Fruit fly (Drosophila melanogaster) whole organism, pupa: ENCODE measurements around the gene CG6749.

Source experiments
- CG10348 ChIP-seq: fragments of 200-800 bp; sonication (Bioruptor generic); IDR thresholded peaks from 2 replicates; pipeline ENCODE4 v1.3.6; 2022; ENCODE audit warnings: missing biosample characterization, missing genetic modification characterization
- CG12605 ChIP-seq: fragments of 200-800 bp; sonication (Bioruptor generic); IDR thresholded peaks from 2 replicates; pipeline ENCODE4 v1.3.6; 2022; ENCODE audit warnings: missing biosample characterization, missing genetic modification characterization
- CG13204 ChIP-seq: fragments of 200-800 bp; sonication (Bioruptor generic); optimal IDR thresholded peaks from 2 replicates; lab custom pipeline; 2018; ENCODE audit warnings: missing biosample characterization, mild to moderate bottlenecking, missing genetic modification characterization, moderate library complexity
- CG14655 ChIP-seq: fragments of 200-800 bp; sonication (Bioruptor generic); optimal IDR thresholded peaks from 3 replicates; lab custom pipeline; 2017; ENCODE audit warnings: mild to moderate bottlenecking, missing biosample characterization, missing genetic modification reagents, missing genetic modification characterization
- CG15710 ChIP-seq: fragments of 200-800 bp; sonication (Bioruptor generic); optimal IDR thresholded peaks from 2 replicates; lab custom pipeline; 2018; ENCODE audit warnings: missing biosample characterization, mild to moderate bottlenecking, missing genetic modification characterization, moderate library complexity
- CG17806 ChIP-seq: fragments of 200-800 bp; sonication (Bioruptor generic); optimal IDR thresholded peaks from 2 replicates; lab custom pipeline; 2018; ENCODE audit warnings: missing biosample characterization, mild to moderate bottlenecking, missing genetic modification characterization, moderate library complexity
- CG32121 ChIP-seq: fragments of 200-800 bp; sonication (Bioruptor generic); IDR thresholded peaks from 2 replicates; pipeline ENCODE4 v1.3.6; 2022; ENCODE audit warnings: missing biosample characterization, missing genetic modification characterization
- CG34367 ChIP-seq: fragments of 200-800 bp; sonication (Bioruptor generic); optimal IDR thresholded peaks from 2 replicates; lab custom pipeline; 2018; ENCODE audit warnings: missing biosample characterization, mild to moderate bottlenecking, missing genetic modification characterization
- CG4496 ChIP-seq: fragments of 200-800 bp; sonication (Bioruptor generic); IDR thresholded peaks from 3 replicates; pipeline ENCODE4 v1.3.6; 2022; ENCODE audit warnings: missing biosample characterization, missing genetic modification characterization
- CG8159 ChIP-seq: fragments of 200-800 bp; sonication (Bioruptor generic); optimal IDR thresholded peaks from 3 replicates; lab custom pipeline; 2018; ENCODE audit warnings: missing biosample characterization, mild to moderate bottlenecking, missing genetic modification characterization, moderate library complexity
- CG8301 ChIP-seq: fragments of 200-800 bp; sonication (Bioruptor generic); optimal IDR thresholded peaks from 2 replicates; lab custom pipeline; 2018; ENCODE audit warnings: missing biosample characterization, mild to moderate bottlenecking, missing genetic modification characterization
- CG9948 ChIP-seq: fragments of 200-800 bp; sonication (Bioruptor generic); optimal IDR thresholded peaks from 2 replicates; lab custom pipeline; 2018; ENCODE audit warnings: missing biosample characterization, mild to moderate bottlenecking, missing genetic modification characterization, moderate library complexity
- D1 ChIP-seq: fragments of 200-800 bp; sonication (Bioruptor generic); optimal IDR thresholded peaks from 2 replicates; lab custom pipeline; 2018; ENCODE audit warnings: missing biosample characterization, mild to moderate bottlenecking, missing genetic modification characterization, moderate library complexity
- EcR ChIP-seq: fragments of 200-800 bp; sonication (Bioruptor generic); optimal IDR thresholded peaks from 3 replicates; lab custom pipeline; 2019; ENCODE audit warnings: missing biosample characterization, missing genetic modification characterization, mild to moderate bottlenecking, moderate library complexity, missing genetic modification reagents
- Ets98B ChIP-seq: fragments of 200-800 bp; sonication (Bioruptor generic); IDR thresholded peaks from 2 replicates; pipeline ENCODE4 v1.3.6; 2022; ENCODE audit warnings: missing biosample characterization, missing genetic modification characterization
- Pif1A ChIP-seq: fragments of 200-800 bp; sonication (Bioruptor generic); optimal IDR thresholded peaks from 3 replicates; lab custom pipeline; 2016; ENCODE audit warnings: missing biosample characterization, missing genetic modification characterization
- Pif1B ChIP-seq: fragments of 200-800 bp; sonication (Bioruptor generic); optimal IDR thresholded peaks from 3 replicates; lab custom pipeline; 2016; ENCODE audit warnings: missing biosample characterization, missing genetic modification characterization
- Snoo ChIP-seq: fragments of 200-800 bp; sonication (Bioruptor generic); optimal IDR thresholded peaks from 3 replicates; lab custom pipeline; 2017; ENCODE audit warnings: missing biosample characterization, mild to moderate bottlenecking, missing genetic modification characterization, inconsistent platforms
- fd96Ca ChIP-seq: fragments of 200-800 bp; sonication (Bioruptor generic); IDR thresholded peaks from 3 replicates; pipeline ENCODE4 v1.3.6; 2022; ENCODE audit warnings: missing biosample characterization, missing genetic modification characterization
- gl ChIP-seq: fragments of 200-800 bp; sonication (Bioruptor generic); optimal IDR thresholded peaks from 2 replicates; lab custom pipeline; 2018; ENCODE audit warnings: missing biosample characterization, mild to moderate bottlenecking, missing genetic modification characterization
- rn ChIP-seq: fragments of 200-800 bp; sonication (Bioruptor generic); IDR thresholded peaks from 2 replicates; pipeline ENCODE4 v1.3.6; 2022; ENCODE audit warnings: missing biosample characterization, missing genetic modification characterization

Gene CG6749

DNA sequence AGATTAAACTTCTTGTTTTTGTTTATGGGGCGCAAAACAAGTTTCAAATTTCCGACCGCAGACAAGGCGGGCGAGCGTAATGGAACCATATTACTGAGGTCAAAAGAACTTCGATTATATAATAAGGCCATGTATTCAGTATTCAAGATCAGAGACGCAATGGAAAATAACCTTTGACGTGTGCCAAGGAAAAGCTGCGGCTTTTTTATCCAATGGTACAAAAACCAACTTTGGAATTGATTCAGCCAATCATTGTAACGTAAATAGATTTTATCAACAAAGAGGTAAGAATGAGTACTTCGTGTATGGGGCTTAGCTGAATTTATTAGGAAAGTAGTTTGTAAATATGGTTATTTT is 36.1 kb downstream of the CG6749 start:
- TF ChIP-seq CG13204 (GFP tag; lab: Kevin White, UChicago) (no peak), CG17806 (tag; lab: Kevin White, UChicago) (no peak), fd96Ca (GFP tag; lab: Robert Waterston, UW) (no peak), Snoo (tag; lab: Kevin White, UChicago) (no peak), CG12605 (GFP tag; lab: Robert Waterston, UW) (no peak), Ets98B (no peak), Pif1A (GFP tag; lab: Kevin White, UChicago) (no peak), CG14655 (no peak), D1 (tag; lab: Kevin White, UChicago) (no peak), CG34367 (tag; lab: Kevin White, UChicago) (no peak), CG8301 (tag; lab: Kevin White, UChicago) (no peak), CG15710 (tag; lab: Kevin White, UChicago) (no peak), Pif1B (GFP tag; lab: Kevin White, UChicago) (no peak), EcR (GFP tag; lab: Kevin White, UChicago) (no peak), CG9948 (no peak)

DNA sequence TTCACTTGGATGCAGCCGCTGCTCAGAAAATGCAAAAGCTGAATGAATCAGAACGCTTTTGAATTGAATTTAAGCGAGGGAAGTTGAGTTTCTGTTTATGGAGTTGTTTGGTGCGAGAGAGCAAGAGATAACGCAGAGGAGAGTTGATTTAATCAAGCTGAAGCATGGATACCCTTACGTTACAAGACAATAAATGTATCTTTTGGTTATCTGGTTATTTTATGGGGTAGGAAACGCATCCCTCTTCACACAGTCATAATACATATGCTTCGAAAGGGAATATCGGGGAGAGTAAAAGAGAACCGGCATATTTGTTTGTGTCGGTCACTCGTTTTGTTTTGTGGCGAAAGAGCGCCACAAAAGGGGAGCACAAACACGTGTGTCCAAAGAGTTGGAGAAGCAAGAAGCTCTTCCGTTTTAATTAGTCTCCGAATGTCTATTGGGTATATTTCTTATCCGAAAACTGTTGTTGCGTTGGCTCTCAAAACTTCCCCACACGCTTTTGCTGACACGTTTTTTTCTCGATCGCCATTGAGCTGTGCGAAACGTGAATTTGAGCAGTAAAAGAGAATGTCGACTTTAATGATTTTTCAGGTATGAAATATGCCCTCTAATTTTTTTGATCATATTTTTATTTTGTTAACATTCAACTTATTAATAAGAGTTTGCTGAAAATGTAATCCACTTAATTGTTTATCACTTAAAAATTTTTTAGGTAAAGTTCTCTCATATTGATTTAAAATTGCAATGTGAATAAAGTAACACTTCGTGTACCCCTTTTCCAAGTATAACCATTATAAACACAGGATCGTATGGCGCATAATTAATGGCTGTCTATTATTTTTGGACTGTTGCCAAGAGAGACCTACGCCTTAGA is 36.7 kb downstream of the CG6749 start, which contains the start of gene Prps:
Gene Prps (minus strand): TSS at position 51 of the 877 bp plus-strand sequence.
- peak; percentile 80 for TF ChIP-seq CG32121 (GFP tag; lab: Robert Waterston, UW)
- TF ChIP-seq rn (GFP tag; lab: Robert Waterston, UW) = peak; percentile 81
- TF ChIP-seq CG34367 (tag; lab: Kevin White, UChicago) = peak; percentile 64
- TF ChIP-seq Pif1A (GFP tag; lab: Kevin White, UChicago) = peak; percentile 89
- no peak for TF ChIP-seq CG10348 (GFP tag; lab: Robert Waterston, UW)
- peak; percentile 79 for TF ChIP-seq CG8159 (tag; lab: Kevin White, UChicago)
- TF ChIP-seq fd96Ca (GFP tag; lab: Robert Waterston, UW) = peak; percentile 93
- peak; percentile 82 for TF ChIP-seq CG8301 (tag; lab: Kevin White, UChicago)
- TF ChIP-seq CG9948 = peak; percentile 67
- TF ChIP-seq gl (tag; lab: Kevin White, UChicago) = peak; percentile 79
- no peak for TF ChIP-seq CG13204 (GFP tag; lab: Kevin White, UChicago)
- TF ChIP-seq CG4496 (GFP tag; lab: Robert Waterston, UW) = peak; percentile 93
- peak; percentile 87 for TF ChIP-seq Pif1B (GFP tag; lab: Kevin White, UChicago)
- TF ChIP-seq Snoo (tag; lab: Kevin White, UChicago) = peak; percentile 85
- peak; percentile 96 for TF ChIP-seq Ets98B
- TF ChIP-seq CG17806 (tag; lab: Kevin White, UChicago) = peak; percentile 83
- no peak for TF ChIP-seq D1 (tag; lab: Kevin White, UChicago)
- TF ChIP-seq EcR (GFP tag; lab: Kevin White, UChicago) = peak; percentile 52
- TF ChIP-seq CG14655 = no peak
- TF ChIP-seq CG12605 (GFP tag; lab: Robert Waterston, UW) = peak; percentile 87
- peak; percentile 70 for TF ChIP-seq CG15710 (tag; lab: Kevin White, UChicago)

DNA sequence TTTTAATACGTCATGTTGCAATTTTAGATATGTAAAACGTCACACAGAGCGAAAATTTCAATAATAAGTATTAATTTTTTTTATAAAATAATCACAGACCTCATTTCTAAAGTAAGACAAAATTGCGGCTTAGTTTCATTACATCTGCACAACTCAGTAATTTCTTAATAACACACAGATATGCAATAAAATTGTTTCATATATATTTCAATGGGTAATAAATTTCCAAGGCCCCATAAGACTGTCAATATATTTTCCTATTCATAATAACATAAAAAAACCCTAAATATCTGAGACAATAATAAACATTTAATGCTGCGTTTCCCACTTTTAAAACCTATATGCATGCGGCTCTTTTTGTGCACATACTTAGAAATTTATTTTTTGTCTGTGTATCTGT is 38.0 kb downstream of the CG6749 start:
- TF ChIP-seq CG17806 (tag; lab: Kevin White, UChicago) (peak; percentile 42), CG4496 (GFP tag; lab: Robert Waterston, UW) (0 out of 3 replicates have a peak, but pooled peaks have one; percentile 30), CG12605 (GFP tag; lab: Robert Waterston, UW) (no peak), Ets98B (0 out of 2 replicates have a peak, but pooled peaks have one; percentile 34), Pif1B (GFP tag; lab: Kevin White, UChicago) (no peak), CG8301 (tag; lab: Kevin White, UChicago) (peak; percentile 37), rn (GFP tag; lab: Robert Waterston, UW) (no peak), CG32121 (GFP tag; lab: Robert Waterston, UW) (peak; percentile 31; the same call in 1 of the 2 replicates), Snoo (tag; lab: Kevin White, UChicago) (peak; percentile 15), D1 (tag; lab: Kevin White, UChicago) (peak; percentile 19), CG34367 (tag; lab: Kevin White, UChicago) (peak; percentile 47), CG9948 (peak; percentile 21), CG8159 (tag; lab: Kevin White, UChicago) (peak; percentile 0), CG15710 (tag; lab: Kevin White, UChicago) (peak; percentile 36), CG14655 (peak; percentile 5)

DNA sequence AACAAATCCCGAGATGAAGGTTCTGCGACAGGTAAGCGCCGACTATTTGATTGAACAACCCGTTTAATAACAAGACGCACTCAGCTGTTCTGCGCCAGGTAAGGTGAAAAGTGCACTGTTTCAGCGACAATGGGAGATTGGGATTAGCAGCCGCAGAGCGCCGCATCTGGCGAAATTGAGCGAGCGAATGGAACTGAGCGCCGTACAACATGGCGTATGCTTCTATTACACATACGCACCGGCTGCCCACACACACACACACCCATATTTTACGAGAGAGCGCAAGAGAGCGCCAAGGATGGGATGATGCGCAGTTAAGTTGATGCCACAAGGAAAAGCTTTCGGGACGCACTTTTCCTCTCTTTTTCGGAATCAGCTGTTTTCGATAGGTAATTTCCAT is 38.4 kb downstream of the CG6749 start:
- TF ChIP-seq D1 (tag; lab: Kevin White, UChicago) (no peak), Ets98B (no peak), EcR (GFP tag; lab: Kevin White, UChicago) (no peak), CG8159 (tag; lab: Kevin White, UChicago) (no peak), rn (GFP tag; lab: Robert Waterston, UW) (no peak), CG4496 (GFP tag; lab: Robert Waterston, UW) (no peak), CG10348 (GFP tag; lab: Robert Waterston, UW) (no peak), CG32121 (GFP tag; lab: Robert Waterston, UW) (no peak), CG14655 (no peak), CG34367 (tag; lab: Kevin White, UChicago) (no peak), gl (tag; lab: Kevin White, UChicago) (no peak), CG9948 (no peak), CG13204 (GFP tag; lab: Kevin White, UChicago) (no peak), Pif1B (GFP tag; lab: Kevin White, UChicago) (no peak)
- TF ChIP-seq, all 21 proteins: peak for 0

DNA sequence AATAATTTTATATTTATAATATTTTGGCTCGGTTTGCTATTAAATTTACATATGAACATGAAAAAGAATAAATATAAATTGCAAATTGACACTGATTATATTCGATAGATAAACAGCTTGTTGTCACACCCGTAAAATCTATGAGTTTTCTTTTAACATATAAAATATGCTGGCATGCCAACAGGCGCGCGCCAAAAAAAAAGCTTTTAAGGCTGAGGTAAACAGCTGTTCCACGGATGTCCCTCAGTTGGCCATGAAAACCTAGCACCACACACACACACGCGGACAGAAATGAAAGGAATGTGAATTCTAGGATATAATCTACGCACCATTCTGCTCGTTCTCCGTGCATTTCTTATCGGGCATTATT is 38.8 kb downstream of the CG6749 start:
- TF ChIP-seq Snoo (tag; lab: Kevin White, UChicago) (no peak), CG10348 (GFP tag; lab: Robert Waterston, UW) (no peak), gl (tag; lab: Kevin White, UChicago) (no peak), Pif1B (GFP tag; lab: Kevin White, UChicago) (no peak), D1 (tag; lab: Kevin White, UChicago) (no peak), fd96Ca (GFP tag; lab: Robert Waterston, UW) (no peak), CG32121 (GFP tag; lab: Robert Waterston, UW) (no peak), CG4496 (GFP tag; lab: Robert Waterston, UW) (no peak), CG15710 (tag; lab: Kevin White, UChicago) (no peak), CG17806 (tag; lab: Kevin White, UChicago) (no peak), EcR (GFP tag; lab: Kevin White, UChicago) (no peak), CG9948 (no peak), Pif1A (GFP tag; lab: Kevin White, UChicago) (no peak), Ets98B (no peak), CG34367 (tag; lab: Kevin White, UChicago) (no peak), CG8301 (tag; lab: Kevin White, UChicago) (no peak), CG8159 (tag; lab: Kevin White, UChicago) (no peak), rn (GFP tag; lab: Robert Waterston, UW) (no peak)
- TF ChIP-seq, all 21 proteins: peak for 0
